Fruit fly (Drosophila melanogaster): ENCODE measurements around the gene CG6700.
A peak's percentile ranks its signal among the peaks of the same experiment; 100 is the strongest.

The CG6700 gene

dm6 chr2L:10841619-10842018 lies 778 bp downstream of the CG6700 start:
- TF ChIP-seq CG8478 (optimal IDR thresholded peaks at IDR 0.05) (no peak), pan (optimal IDR thresholded peaks at IDR 0.05) (no peak), usp (GFP tag; optimal IDR thresholded peaks at IDR 0.05) (no peak), Dll (optimal IDR thresholded peaks at IDR 0.05) (no peak), EcR (GFP tag; optimal IDR thresholded peaks at IDR 0.05) (no peak), psq (optimal IDR thresholded peaks at IDR 0.05) (no peak)

DNA sequence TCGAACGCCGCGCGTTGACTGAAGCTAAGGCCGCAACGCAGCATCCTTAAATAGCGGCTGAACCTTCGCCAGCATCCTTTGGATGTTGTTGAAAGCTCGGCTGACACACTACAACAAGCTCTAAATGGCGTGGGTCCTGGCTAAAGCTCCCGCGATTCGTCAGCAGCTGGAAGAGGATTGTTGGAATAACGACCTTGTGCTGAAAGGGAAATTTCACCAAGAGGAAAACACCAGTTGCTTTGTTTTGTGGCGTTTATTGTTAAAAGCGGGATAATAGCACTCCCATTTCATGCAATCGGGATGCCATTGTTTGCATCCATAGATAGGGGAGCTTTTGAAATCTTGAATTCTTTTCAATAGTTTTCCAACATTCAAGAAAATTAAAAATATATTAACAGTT lies 4.9 kb downstream of the CG6700 start, which contains the start of gene Nos:
Nos (minus strand) TSS at position 21 of the 400 bp plus-strand sequence.
- TF ChIP-seq CG8478 (optimal IDR thresholded peaks at IDR 0.05) (no peak), psq (optimal IDR thresholded peaks at IDR 0.05) (no peak), EcR (GFP tag; optimal IDR thresholded peaks at IDR 0.05) (no peak), Dll (optimal IDR thresholded peaks at IDR 0.05) (no peak), usp (GFP tag; optimal IDR thresholded peaks at IDR 0.05) (no peak), pan (optimal IDR thresholded peaks at IDR 0.05) (no peak)

DNA sequence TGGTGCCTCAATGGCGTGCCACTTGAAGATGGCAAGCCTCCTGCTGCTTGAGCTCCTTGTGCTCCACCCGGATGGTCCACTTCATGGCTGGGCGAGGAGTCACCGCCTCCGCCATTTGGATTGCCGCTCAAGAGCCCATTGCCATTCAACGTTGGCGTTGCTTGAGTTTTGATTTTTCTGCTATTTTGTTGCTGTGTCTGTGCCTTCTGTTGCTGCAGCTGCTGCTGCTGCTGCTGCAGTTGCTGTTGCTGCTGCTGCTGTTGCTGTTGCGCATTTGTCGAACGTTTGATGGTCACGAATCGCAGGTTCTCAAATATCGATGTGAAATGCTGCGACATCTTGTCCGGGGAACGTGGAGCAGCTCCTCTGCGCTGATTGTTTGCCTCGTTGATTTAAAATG lies 10.8 kb downstream of the CG6700 start:
- TF ChIP-seq usp (GFP tag; optimal IDR thresholded peaks at IDR 0.05) (no peak), Dll (optimal IDR thresholded peaks at IDR 0.05) (no peak), psq (optimal IDR thresholded peaks at IDR 0.05) (no peak), EcR (GFP tag; optimal IDR thresholded peaks at IDR 0.05) (no peak), pan (optimal IDR thresholded peaks at IDR 0.05) (no peak), CG8478 (optimal IDR thresholded peaks at IDR 0.05) (no peak)

- TF ChIP-seq psq (optimal IDR thresholded peaks at IDR 0.05), result no peak
- TF ChIP-seq EcR (GFP tag; optimal IDR thresholded peaks at IDR 0.05), result no peak
- TF ChIP-seq CG8478 (optimal IDR thresholded peaks at IDR 0.05), result no peak
- TF ChIP-seq pan (optimal IDR thresholded peaks at IDR 0.05), result no peak
- TF ChIP-seq Dll (optimal IDR thresholded peaks at IDR 0.05), result no peak
Measured at dm6 chr2L:10822620-10823019, 19.8 kb downstream of the CG6700 start.

- no peak for TF ChIP-seq CG8478 (optimal IDR thresholded peaks at IDR 0.05)
- TF ChIP-seq pan (optimal IDR thresholded peaks at IDR 0.05), result no peak
- no peak for TF ChIP-seq Dll (optimal IDR thresholded peaks at IDR 0.05)
- TF ChIP-seq psq (optimal IDR thresholded peaks at IDR 0.05), result no peak
- TF ChIP-seq usp (GFP tag; optimal IDR thresholded peaks at IDR 0.05), result no peak
- no peak for TF ChIP-seq EcR (GFP tag; optimal IDR thresholded peaks at IDR 0.05)
Measured at dm6 chr2L:10820405-10820804, 22.0 kb downstream of the CG6700 start, which contains the start of gene CG17134. CG17134 (plus strand) TSS chr2L:10820705.

DNA sequence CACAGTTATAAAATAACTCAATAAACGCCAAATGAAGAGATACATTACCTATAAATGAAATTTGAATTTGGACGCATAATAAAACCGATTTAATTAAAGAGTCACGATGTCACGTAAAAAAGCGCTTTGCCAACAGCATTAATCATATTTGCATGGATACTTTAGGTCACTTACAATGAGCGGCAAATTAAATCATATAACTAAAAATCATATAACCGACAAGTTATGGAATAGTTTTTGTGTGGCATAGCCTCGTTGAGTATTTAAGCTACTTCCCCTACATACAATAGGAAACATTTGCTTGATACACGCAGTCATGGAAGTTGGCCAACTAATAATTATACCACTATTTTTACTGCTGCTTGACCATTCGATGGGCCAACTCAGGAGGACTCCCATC lies 23.6 kb downstream of the CG6700 start, which contains the start of gene CG6508:
CG6508 (plus strand) TSS at position 301 of the 400 bp plus-strand sequence.
- TF ChIP-seq Dll (optimal IDR thresholded peaks at IDR 0.05), result no peak
- no peak for TF ChIP-seq EcR (GFP tag; optimal IDR thresholded peaks at IDR 0.05)

- no peak for TF ChIP-seq EcR (GFP tag; optimal IDR thresholded peaks at IDR 0.05)
- TF ChIP-seq Dll (optimal IDR thresholded peaks at IDR 0.05), result no peak
- TF ChIP-seq CG8478 (optimal IDR thresholded peaks at IDR 0.05), result no peak
Measured at dm6 chr2L:10801951-10802780, 40.2 kb downstream of the CG6700 start.

- TF ChIP-seq psq (optimal IDR thresholded peaks at IDR 0.05) (no peak), Dll (optimal IDR thresholded peaks at IDR 0.05) (peak; percentile 33)
Measured at dm6 chr2L:10800877-10801719, 41.3 kb downstream of the CG6700 start, which contains the start of gene CG31869. CG31869 (minus strand) TSS chr2L:10801109.

- TF ChIP-seq EcR (GFP tag; optimal IDR thresholded peaks at IDR 0.05), result no peak
- TF ChIP-seq pan (optimal IDR thresholded peaks at IDR 0.05), result no peak
- TF ChIP-seq usp (GFP tag; optimal IDR thresholded peaks at IDR 0.05), result no peak
- no peak for TF ChIP-seq CG8478 (optimal IDR thresholded peaks at IDR 0.05)
- TF ChIP-seq Dll (optimal IDR thresholded peaks at IDR 0.05), result no peak
- no peak for TF ChIP-seq psq (optimal IDR thresholded peaks at IDR 0.05)
Measured at dm6 chr2L:10795731-10796130, 46.7 kb downstream of the CG6700 start.

- no peak for TF ChIP-seq usp (GFP tag; optimal IDR thresholded peaks at IDR 0.05)
- TF ChIP-seq CG8478 (optimal IDR thresholded peaks at IDR 0.05), result no peak
- TF ChIP-seq pan (optimal IDR thresholded peaks at IDR 0.05), result no peak
- no peak for TF ChIP-seq Dll (optimal IDR thresholded peaks at IDR 0.05)
- no peak for TF ChIP-seq psq (optimal IDR thresholded peaks at IDR 0.05)
- no peak for TF ChIP-seq EcR (GFP tag; optimal IDR thresholded peaks at IDR 0.05)
Measured at dm6 chr2L:10794032-10794431, 48.4 kb downstream of the CG6700 start.

DNA sequence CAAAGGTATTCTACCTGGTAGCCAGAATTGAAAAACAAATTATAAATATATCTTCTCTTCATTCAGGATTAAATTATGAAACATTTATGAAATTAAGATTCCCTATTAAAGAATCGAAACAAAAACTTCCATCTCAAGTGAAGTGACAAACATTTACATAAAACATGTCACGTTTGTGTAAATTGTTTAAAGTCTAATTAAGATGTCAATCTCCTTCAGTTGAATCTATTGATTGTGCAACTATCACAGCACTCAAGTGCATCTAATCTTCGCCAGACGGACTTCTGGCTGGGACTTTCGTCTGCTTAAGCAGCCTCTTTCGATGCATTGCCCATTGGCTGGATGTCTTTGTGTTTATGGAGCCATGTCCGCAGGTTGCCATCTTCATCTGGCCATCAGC lies 50.3 kb downstream of the CG6700 start:
- TF ChIP-seq EcR (GFP tag; optimal IDR thresholded peaks at IDR 0.05) (no peak), pan (optimal IDR thresholded peaks at IDR 0.05) (no peak), CG8478 (optimal IDR thresholded peaks at IDR 0.05) (no peak), Dll (optimal IDR thresholded peaks at IDR 0.05) (no peak), psq (optimal IDR thresholded peaks at IDR 0.05) (no peak), usp (GFP tag; optimal IDR thresholded peaks at IDR 0.05) (no peak)

- TF ChIP-seq psq (optimal IDR thresholded peaks at IDR 0.05) (no peak), pan (optimal IDR thresholded peaks at IDR 0.05) (no peak), usp (GFP tag; optimal IDR thresholded peaks at IDR 0.05) (no peak), CG8478 (optimal IDR thresholded peaks at IDR 0.05) (no peak), Dll (optimal IDR thresholded peaks at IDR 0.05) (no peak), EcR (GFP tag; optimal IDR thresholded peaks at IDR 0.05) (no peak)
Measured at dm6 chr2L:10791343-10791742, 51.1 kb downstream of the CG6700 start.
